Worm (Caenorhabditis elegans): ENCODE measurements around the gene exc-9.

- no peak for TF ChIP-seq ama-1 (optimal IDR thresholded peaks at IDR 0.05)
- TF ChIP-seq ceh-36 (tag; optimal IDR thresholded peaks at IDR 0.05) = no peak
- no peak for TF ChIP-seq ets-7 (tag; optimal IDR thresholded peaks at IDR 0.05)
- no peak for TF ChIP-seq hnd-1 (tag; optimal IDR thresholded peaks at IDR 0.05)
- TF ChIP-seq flt-1 (GFP tag; IDR thresholded peaks at IDR 0.05) = no peak
- TF ChIP-seq scrt-1 (GFP tag; IDR thresholded peaks at IDR 0.05) = no peak
- no peak for TF ChIP-seq B0310.2 (tag; optimal IDR thresholded peaks at IDR 0.05)
- TF ChIP-seq tra-4 (tag; optimal IDR thresholded peaks at IDR 0.05) = no peak
- no peak for TF ChIP-seq hmg-4 (GFP tag; optimal IDR thresholded peaks at IDR 0.05)
- no peak for TF ChIP-seq tbx-37 (GFP tag; conservative IDR thresholded peaks at IDR 0.05)
- no peak for TF ChIP-seq hmbx-1 (tag; optimal IDR thresholded peaks at IDR 0.05)
- TF ChIP-seq F13C5.2 (tag; optimal IDR thresholded peaks at IDR 0.05) = no peak
Observed at ce11 chrIV:7940919-7941318, at the start of gene exc-9.

All from whole organism, early embryonic.